Worm (Caenorhabditis elegans) whole organism, young adult: ENCODE measurements around the gene F28F8.9.

Experiments used
- B0261.1 ChIP-seq: sonication (generic microtip); optimal IDR thresholded peaks from 2 replicates; lab custom pipeline; 2016; ENCODE audit warnings: mild to moderate bottlenecking, missing genetic modification characterization, moderate library complexity, missing compliant biosample characterization
- C06A6.2 ChIP-seq: fragments of 200-800 bp; sonication (Bioruptor generic); conservative IDR thresholded peaks from 2 replicates; pipeline ENCODE4 v1.3.6; 2022; ENCODE audit warnings: missing genetic modification characterization, missing compliant biosample characterization
- F10E7.11 ChIP-seq: sonication (generic microtip); optimal IDR thresholded peaks from 2 replicates; lab custom pipeline; 2017; ENCODE audit warnings: mild to moderate bottlenecking, missing genetic modification characterization, moderate library complexity, missing compliant biosample characterization
- F33H1.4 ChIP-seq: fragments of 200-800 bp; sonication (Bioruptor generic); IDR thresholded peaks from 2 replicates; pipeline ENCODE4 v1.3.6; 2022; ENCODE audit warnings: missing genetic modification reagents, missing genetic modification characterization, missing compliant biosample characterization
- F55B11.4 ChIP-seq: sonication (generic microtip); optimal IDR thresholded peaks from 2 replicates; lab custom pipeline; 2016; ENCODE audit warnings: missing compliant biosample characterization, missing genetic modification characterization, borderline replicate concordance; ENCODE audit not compliant: insufficient read depth
- F57C9.4 ChIP-seq: sonication (generic microtip); optimal IDR thresholded peaks from 2 replicates; lab custom pipeline; 2017; ENCODE audit warnings: mild to moderate bottlenecking, missing genetic modification characterization, missing compliant biosample characterization
- K11D2.4 ChIP-seq: fragments of 200-800 bp; sonication (Bioruptor generic); IDR thresholded peaks from 2 replicates; pipeline ENCODE4 v1.3.6; 2022; ENCODE audit warnings: missing genetic modification reagents, missing genetic modification characterization, missing compliant biosample characterization
- bed-1 ChIP-seq: fragments of 200-800 bp; sonication (Bioruptor generic); IDR thresholded peaks from 2 replicates; pipeline ENCODE4 v1.3.6; 2022; ENCODE audit warnings: missing genetic modification reagents, missing genetic modification characterization, missing compliant biosample characterization
- cebp-2 ChIP-seq: fragments of 200-800 bp; sonication (Bioruptor generic); IDR thresholded peaks from 2 replicates; pipeline ENCODE4 v1.3.6; 2022; ENCODE audit warnings: missing genetic modification characterization, missing compliant biosample characterization
- ceh-58 ChIP-seq: fragments of 200-800 bp; sonication (Bioruptor generic); IDR thresholded peaks from 2 replicates; pipeline ENCODE4 v1.3.6; 2022; ENCODE audit warnings: missing genetic modification characterization, missing compliant biosample characterization
- die-1 ChIP-seq: sonication (generic microtip); optimal IDR thresholded peaks from 2 replicates; lab custom pipeline; 2016; ENCODE audit warnings: missing genotype, mild to moderate bottlenecking, missing genetic modification characterization, missing compliant biosample characterization
- dpl-1 ChIP-seq: fragments of 150-350 bp; optimal IDR thresholded peaks from 2 replicates; lab custom pipeline; 2014; ENCODE audit warnings: missing biosample characterization, missing genetic modification reagents, missing genetic modification characterization
- efl-1 ChIP-seq: fragments of 150-350 bp; optimal IDR thresholded peaks from 2 replicates; lab custom pipeline; 2014; ENCODE audit warnings: missing biosample characterization, missing genetic modification reagents, missing genetic modification characterization
- egl-44 ChIP-seq: fragments of 200-800 bp; sonication (Bioruptor generic); IDR thresholded peaks from 2 replicates; pipeline ENCODE4 v1.3.6; 2022; ENCODE audit warnings: missing genetic modification reagents, missing genetic modification characterization, missing compliant biosample characterization
- hmg-1.2 ChIP-seq: fragments of 200-800 bp; sonication (Bioruptor generic); IDR thresholded peaks from 2 replicates; pipeline ENCODE4 v1.3.6; 2022; ENCODE audit warnings: missing genetic modification reagents, missing genetic modification characterization, missing compliant biosample characterization
- hsf-1 ChIP-seq: fragments of 200-800 bp; sonication (Bioruptor generic); IDR thresholded peaks from 2 replicates; pipeline ENCODE4 v1.3.6; 2022; ENCODE audit warnings: missing genetic modification reagents, missing genetic modification characterization, missing compliant biosample characterization
- lag-1 ChIP-seq: fragments of 200-800 bp; sonication (Bioruptor generic); IDR thresholded peaks from 2 replicates; pipeline ENCODE4 v1.3.6; 2022; ENCODE audit warnings: missing genetic modification reagents, missing genetic modification characterization, missing compliant biosample characterization
- lin-35 ChIP-seq, 3 experiments: fragments of 150-350 bp in 2 of 3; sonication (generic microtip) in 1 of 3; optimal IDR thresholded peaks; 2 replicates each; lab custom pipeline; 2014 to 2018; ENCODE audit warnings: missing biosample characterization in 3 of 3, missing genetic modification characterization in 3 of 3, missing genetic modification reagents in 3 of 3
- lin-54 ChIP-seq: fragments of 200-800 bp; sonication (Bioruptor generic); optimal IDR thresholded peaks from 2 replicates; lab custom pipeline; 2018; ENCODE audit warnings: mild to moderate bottlenecking, missing genetic modification characterization, missing compliant biosample characterization
- lir-1 ChIP-seq: fragments of 200-800 bp; sonication (Bioruptor generic); conservative IDR thresholded peaks from 2 replicates; pipeline ENCODE4 v1.3.6; 2022; ENCODE audit warnings: missing genetic modification reagents, missing genetic modification characterization, missing compliant biosample characterization
- lsy-27 ChIP-seq: sonication (generic microtip); optimal IDR thresholded peaks from 2 replicates; lab custom pipeline; 2017; ENCODE audit warnings: missing genetic modification characterization, mild to moderate bottlenecking, missing compliant biosample characterization, antibody characterized with exemption, missing genotype, borderline replicate concordance; ENCODE audit not compliant: insufficient read depth
- madf-8 ChIP-seq: fragments of 200-800 bp; sonication (Bioruptor generic); conservative IDR thresholded peaks from 2 replicates; pipeline ENCODE4 v1.3.6; 2022; ENCODE audit warnings: missing genetic modification reagents, missing genetic modification characterization, missing compliant biosample characterization
- nfya-2 ChIP-seq: fragments of 200-800 bp; sonication (Bioruptor generic); IDR thresholded peaks from 2 replicates; pipeline ENCODE4 v1.3.6; 2022; ENCODE audit warnings: missing genetic modification reagents, missing genetic modification characterization, missing compliant biosample characterization
- nfyb-1 ChIP-seq: fragments of 200-800 bp; sonication (Bioruptor generic); IDR thresholded peaks from 2 replicates; pipeline ENCODE4 v1.3.6; 2022; ENCODE audit warnings: missing genetic modification reagents, missing genetic modification characterization, missing compliant biosample characterization
- nhr-27 ChIP-seq: fragments of 200-800 bp; sonication (Bioruptor generic); optimal IDR thresholded peaks from 2 replicates; lab custom pipeline; 2018; ENCODE audit warnings: mild to moderate bottlenecking, missing genetic modification characterization, moderate library complexity, missing compliant biosample characterization
- pbrm-1 ChIP-seq: fragments of 200-800 bp; sonication (Bioruptor generic); IDR thresholded peaks from 2 replicates; pipeline ENCODE4 v1.3.6; 2022; ENCODE audit warnings: missing genetic modification reagents, missing genetic modification characterization, missing compliant biosample characterization
- pha-4 ChIP-seq: fragments of 150-350 bp; sonication (generic microtip); optimal IDR thresholded peaks from 2 replicates; lab custom pipeline; 2014; ENCODE audit warnings: missing biosample characterization, missing genetic modification reagents, missing genetic modification characterization
- snpc-3.4 ChIP-seq: sonication (generic microtip); optimal IDR thresholded peaks from 2 replicates; lab custom pipeline; 2017; ENCODE audit warnings: missing genetic modification characterization, mild to moderate bottlenecking, missing compliant biosample characterization, antibody characterized with exemption, moderate library complexity, missing genotype, missing genetic modification reagents
- snpc-4 ChIP-seq, 5 experiments: fragments of 150-350 bp in 1 of 5; sonication (generic microtip) in 4 of 5; optimal IDR thresholded peaks; 2 replicates each; lab custom pipeline; 2014 to 2018; ENCODE audit warnings: missing genetic modification characterization in 5 of 5, missing biosample characterization in 3 of 5, antibody characterized with exemption in 2 of 5, mild to moderate bottlenecking in 2 of 5, missing compliant biosample characterization in 2 of 5, missing genotype in 2 of 5, moderate library complexity in 2 of 5, missing genetic modification reagents in 1 of 5
- somi-1 ChIP-seq: fragments of 200-800 bp; sonication (Bioruptor generic); optimal IDR thresholded peaks from 2 replicates; lab custom pipeline; 2018; ENCODE audit warnings: mild to moderate bottlenecking, missing genetic modification characterization, missing compliant biosample characterization
- tlf-1 ChIP-seq: fragments of 200-800 bp; sonication (Bioruptor generic); optimal IDR thresholded peaks from 2 replicates; lab custom pipeline; 2018; ENCODE audit warnings: mild to moderate bottlenecking, missing genetic modification characterization, missing compliant biosample characterization
- ztf-25 ChIP-seq: fragments of 200-800 bp; sonication (Bioruptor generic); IDR thresholded peaks from 2 replicates; pipeline ENCODE4 v1.3.6; 2022; ENCODE audit warnings: missing genetic modification reagents, missing genetic modification characterization, missing compliant biosample characterization
- ztf-28 ChIP-seq: fragments of 200-800 bp; sonication (Bioruptor generic); IDR thresholded peaks from 2 replicates; pipeline ENCODE4 v1.3.6; 2022; ENCODE audit warnings: missing genetic modification reagents, missing genetic modification characterization, missing compliant biosample characterization
- ztf-3 ChIP-seq: fragments of 200-800 bp; sonication (Bioruptor generic); optimal IDR thresholded peaks from 2 replicates; lab custom pipeline; 2018; ENCODE audit warnings: mild to moderate bottlenecking, missing genetic modification characterization, missing compliant biosample characterization

The F28F8.9 gene

ce11 chrV:15625561-15625960, 47.1 kb upstream of the F28F8.9 start, which contains the start of gene C55A1.11:
Gene C55A1.11, plus strand, starts transcription at chrV:15625861.
- no peak for TF ChIP-seq K11D2.4
- no peak for TF ChIP-seq pha-4 (tag; lab: Kevin White, UChicago)
- TF ChIP-seq ztf-25 (GFP tag; lab: Robert Waterston, UW): no peak
- TF ChIP-seq, all 124 proteins: peak for 0

- TF ChIP-seq C06A6.2 (GFP tag; lab: Robert Waterston, UW): no peak
- no peak for TF ChIP-seq ztf-28 (GFP tag; lab: Robert Waterston, UW)
- TF ChIP-seq, all 124 proteins: peak for 0
These were observed 43.0 kb upstream of the F28F8.9 start, which contains the start of gene C55A1.1 for ce11 chrV:15621518-15621917. Gene C55A1.1, plus strand, starts transcription at chrV:15621818.

ce11 chrV:15614534-15614933, 36.1 kb upstream of the F28F8.9 start:
- TF ChIP-seq tlf-1 (no peak), lir-1 (GFP tag; lab: Robert Waterston, UW) (no peak), C06A6.2 (GFP tag; lab: Robert Waterston, UW) (no peak), lin-54 (GFP tag; lab: Kevin White, UChicago) (no peak), somi-1 (GFP tag; lab: Kevin White, UChicago) (no peak), B0261.1 (no peak), F57C9.4 (tag; lab: Kevin White, UChicago) (no peak), F10E7.11 (tag; lab: Kevin White, UChicago) (no peak), cebp-2 (GFP tag; lab: Robert Waterston, UW) (no peak), ztf-28 (GFP tag; lab: Robert Waterston, UW) (no peak)

- no peak for TF ChIP-seq lag-1 (GFP tag; lab: Robert Waterston, UW)
These were observed 34.4 kb upstream of the F28F8.9 start, which contains the start of gene str-263 for ce11 chrV:15612886-15613285. Gene str-263, plus strand, starts transcription at chrV:15613186.

- TF ChIP-seq madf-8 (no peak), hmg-1.2 (GFP tag; lab: Robert Waterston, UW) (peak; percentile 23; the same call in 1 of the 2 replicates), ztf-3 (GFP tag; lab: Kevin White, UChicago) (no peak), nhr-27 (no peak), lin-35 (GFP tag; optimal IDR thresholded peaks at IDR 0.05; lab: Kevin White, UChicago) (no peak), bed-1 (no peak)
These were observed 32.0 kb upstream of the F28F8.9 start, which contains the start of the genes fbxa-153 and str-12 for ce11 chrV:15610350-15610940. Gene fbxa-153, minus strand, starts transcription at chrV:15610384. Gene str-12, plus strand, starts transcription at chrV:15610890.

ce11 chrV:15605045-15605444, 26.6 kb upstream of the F28F8.9 start, which contains the start of gene fbxa-154:
Gene fbxa-154, minus strand, starts transcription at chrV:15605145.
- TF ChIP-seq dpl-1 (GFP tag; lab: Kevin White, UChicago) (no peak), tlf-1 (no peak), pbrm-1 (no peak), B0261.1 (no peak), die-1 (tag; lab: Kevin White, UChicago) (no peak), ceh-58 (GFP tag; lab: Robert Waterston, UW) (no peak), hsf-1 (no peak), efl-1 (GFP tag; lab: Kevin White, UChicago) (no peak), egl-44 (no peak), ztf-28 (GFP tag; lab: Robert Waterston, UW) (no peak), nfyb-1 (GFP tag; lab: Robert Waterston, UW) (no peak), snpc-4 (GFP tag; optimal IDR thresholded peaks at IDR 0.05; lab: Kevin White, UChicago) (no peak), snpc-4 (tag; optimal IDR thresholded peaks at IDR 0.05; lab: Kevin White, UChicago) (no peak), F33H1.4 (no peak), nfya-2 (GFP tag; lab: Robert Waterston, UW) (no peak), lsy-27 (tag; lab: Kevin White, UChicago) (no peak), F55B11.4 (tag; lab: Kevin White, UChicago) (no peak), snpc-3.4 (tag; lab: Kevin White, UChicago) (no peak)
